Worm (Caenorhabditis elegans) whole organism, late embryonic: Measurements from ENCODE around the gene pptr-2.

Experiments used
- dmd-4 ChIP-seq: sonication (generic microtip); optimal IDR thresholded peaks from 2 replicates; lab custom pipeline; 2016; ENCODE audit warnings: borderline replicate concordance, missing genetic modification characterization, missing compliant biosample characterization
- hlh-30 ChIP-seq: sonication (generic microtip); optimal IDR thresholded peaks from 2 replicates; lab custom pipeline; 2017; ENCODE audit warnings: antibody characterized with exemption, missing genetic modification characterization, missing compliant biosample characterization; ENCODE audit not compliant: insufficient read depth
- nhr-11 ChIP-seq: fragments of 150-350 bp; optimal IDR thresholded peaks from 2 replicates; lab custom pipeline; 2014; ENCODE audit warnings: missing biosample characterization, missing genetic modification characterization
- unc-86 ChIP-seq: sonication (generic microtip); optimal IDR thresholded peaks from 2 replicates; lab custom pipeline; 2016; ENCODE audit warnings: missing genetic modification characterization, missing compliant biosample characterization

DNA sequence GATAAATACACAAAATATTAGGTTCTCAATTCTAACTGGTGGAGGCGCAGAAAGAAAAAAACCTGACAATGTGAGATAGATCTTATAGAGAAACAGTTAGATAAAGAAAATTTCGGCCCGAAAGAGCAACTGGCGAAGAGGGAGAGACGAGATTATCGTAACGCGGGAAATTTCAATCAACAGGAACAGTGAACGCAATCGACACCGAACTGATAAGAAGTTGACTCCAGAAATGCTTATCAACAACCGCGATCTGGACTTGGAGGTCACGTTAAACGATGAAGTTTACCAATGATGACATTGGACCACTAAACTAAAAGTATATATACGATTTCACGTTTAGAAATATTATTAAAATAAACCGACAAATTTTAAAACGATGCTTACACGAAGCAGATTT lies 41.7 kb upstream of the pptr-2 start:
- TF ChIP-seq hlh-30 (tag; lab: Kevin White, UChicago) = no peak
- no peak for TF ChIP-seq dmd-4 (tag; lab: Kevin White, UChicago)
- TF ChIP-seq unc-86 (tag; lab: Kevin White, UChicago) = no peak
- no peak for TF ChIP-seq nhr-11 (tag; lab: Kevin White, UChicago)
